Fruit fly (Drosophila melanogaster): ENCODE measurements around the gene CG31391.
A peak's percentile ranks its signal among the peaks of the same experiment; 100 is the strongest.

The CG31391 gene

dm6 chr3R:10673571-10673970, 31.3 kb downstream of the CG31391 start:
- no peak for TF ChIP-seq pad (GFP tag; optimal IDR thresholded peaks at IDR 0.05)
- no peak for TF ChIP-seq tj (GFP tag; optimal IDR thresholded peaks at IDR 0.05)
- no peak for TF ChIP-seq Crg-1 (GFP tag; optimal IDR thresholded peaks at IDR 0.05)
- TF ChIP-seq CG33017 (tag; optimal IDR thresholded peaks at IDR 0.05): no peak
- TF ChIP-seq cnc (optimal IDR thresholded peaks at IDR 0.05): no peak
- no peak for TF ChIP-seq ovo (GFP tag; optimal IDR thresholded peaks at IDR 0.05)
- TF ChIP-seq CG7101 (tag; optimal IDR thresholded peaks at IDR 0.05): no peak
- TF ChIP-seq CG12768 (GFP tag; optimal IDR thresholded peaks at IDR 0.05): no peak
- no peak for TF ChIP-seq CG1620 (GFP tag; optimal IDR thresholded peaks at IDR 0.05)
- no peak for TF ChIP-seq Mnt (GFP tag; optimal IDR thresholded peaks at IDR 0.05)
- TF ChIP-seq bab1 (GFP tag; optimal IDR thresholded peaks at IDR 0.05): no peak
- no peak for TF ChIP-seq CG14711 (tag; optimal IDR thresholded peaks at IDR 0.05)
- no peak for TF ChIP-seq cic (GFP tag; optimal IDR thresholded peaks at IDR 0.05)

- no peak for TF ChIP-seq CG12768 (GFP tag; optimal IDR thresholded peaks at IDR 0.05)
- TF ChIP-seq CG33017 (tag; optimal IDR thresholded peaks at IDR 0.05): no peak
- no peak for TF ChIP-seq Mnt (GFP tag; optimal IDR thresholded peaks at IDR 0.05)
- TF ChIP-seq toe (GFP tag; optimal IDR thresholded peaks at IDR 0.05): no peak
- TF ChIP-seq Hr96 (GFP tag; optimal IDR thresholded peaks at IDR 0.05): no peak
- no peak for TF ChIP-seq bab1 (GFP tag; optimal IDR thresholded peaks at IDR 0.05)
- TF ChIP-seq CG5204 (GFP tag; optimal IDR thresholded peaks at IDR 0.05): no peak
- no peak for TF ChIP-seq CG14711 (tag; optimal IDR thresholded peaks at IDR 0.05)
- no peak for TF ChIP-seq Clk (GFP tag; optimal IDR thresholded peaks at IDR 0.05)
- TF ChIP-seq cic (GFP tag; optimal IDR thresholded peaks at IDR 0.05): no peak
- TF ChIP-seq Crg-1 (GFP tag; optimal IDR thresholded peaks at IDR 0.05): no peak
These were observed 32.2 kb downstream of the CG31391 start for dm6 chr3R:10672680-10673079.

- TF ChIP-seq Hr96 (GFP tag; optimal IDR thresholded peaks at IDR 0.05) (no peak), CG33017 (tag; optimal IDR thresholded peaks at IDR 0.05) (no peak), cic (GFP tag; optimal IDR thresholded peaks at IDR 0.05) (no peak), ovo (GFP tag; optimal IDR thresholded peaks at IDR 0.05) (no peak), CG1620 (GFP tag; optimal IDR thresholded peaks at IDR 0.05) (no peak), CG7045 (GFP tag; optimal IDR thresholded peaks at IDR 0.05) (no peak), Clk (GFP tag; optimal IDR thresholded peaks at IDR 0.05) (no peak), Crg-1 (GFP tag; optimal IDR thresholded peaks at IDR 0.05) (no peak), CG5204 (GFP tag; optimal IDR thresholded peaks at IDR 0.05) (no peak), bab1 (GFP tag; optimal IDR thresholded peaks at IDR 0.05) (no peak), CG7101 (tag; optimal IDR thresholded peaks at IDR 0.05) (no peak), kay (GFP tag; ENCODE audit: borderline replicate concordance) (no peak)
These were observed 34.9 kb downstream of the CG31391 start for dm6 chr3R:10669950-10670349.

- no peak for TF ChIP-seq CG7045 (GFP tag; optimal IDR thresholded peaks at IDR 0.05)
- TF ChIP-seq cnc (optimal IDR thresholded peaks at IDR 0.05): no peak
- no peak for TF ChIP-seq CG5204 (GFP tag; optimal IDR thresholded peaks at IDR 0.05)
These were observed 36.9 kb downstream of the CG31391 start for dm6 chr3R:10667964-10668363.

- TF ChIP-seq tj (GFP tag; optimal IDR thresholded peaks at IDR 0.05) (no peak), pad (GFP tag; optimal IDR thresholded peaks at IDR 0.05) (peak; percentile 40)
These were observed 39.9 kb downstream of the CG31391 start for dm6 chr3R:10664942-10665341.

dm6 chr3R:10661098-10661497, 43.8 kb downstream of the CG31391 start:
- no peak for TF ChIP-seq Hr96 (GFP tag; optimal IDR thresholded peaks at IDR 0.05)
- no peak for TF ChIP-seq Crg-1 (GFP tag; optimal IDR thresholded peaks at IDR 0.05)
- TF ChIP-seq CG7101 (tag; optimal IDR thresholded peaks at IDR 0.05): no peak
- TF ChIP-seq kay (GFP tag; ENCODE audit: borderline replicate concordance): no peak
- TF ChIP-seq pad (GFP tag; optimal IDR thresholded peaks at IDR 0.05): no peak
- TF ChIP-seq cnc (optimal IDR thresholded peaks at IDR 0.05): no peak

dm6 chr3R:10659563-10659962, 45.3 kb downstream of the CG31391 start:
- no peak for TF ChIP-seq CG7101 (tag; optimal IDR thresholded peaks at IDR 0.05)
- no peak for TF ChIP-seq bab1 (GFP tag; optimal IDR thresholded peaks at IDR 0.05)
- no peak for TF ChIP-seq tj (GFP tag; optimal IDR thresholded peaks at IDR 0.05)
- TF ChIP-seq Clk (GFP tag; optimal IDR thresholded peaks at IDR 0.05): no peak
- TF ChIP-seq Hr96 (GFP tag; optimal IDR thresholded peaks at IDR 0.05): no peak
- TF ChIP-seq Crg-1 (GFP tag; optimal IDR thresholded peaks at IDR 0.05): no peak
- no peak for TF ChIP-seq CG5204 (GFP tag; optimal IDR thresholded peaks at IDR 0.05)
- TF ChIP-seq cnc (optimal IDR thresholded peaks at IDR 0.05): no peak
- TF ChIP-seq CG12768 (GFP tag; optimal IDR thresholded peaks at IDR 0.05): no peak
- TF ChIP-seq CG14711 (tag; optimal IDR thresholded peaks at IDR 0.05): no peak
- TF ChIP-seq CG11617 (GFP tag; optimal IDR thresholded peaks at IDR 0.05): no peak
- no peak for TF ChIP-seq CG33017 (tag; optimal IDR thresholded peaks at IDR 0.05)
- no peak for TF ChIP-seq Mnt (GFP tag; optimal IDR thresholded peaks at IDR 0.05)
- no peak for TF ChIP-seq ovo (GFP tag; optimal IDR thresholded peaks at IDR 0.05)
- no peak for TF ChIP-seq CG7045 (GFP tag; optimal IDR thresholded peaks at IDR 0.05)
- TF ChIP-seq pad (GFP tag; optimal IDR thresholded peaks at IDR 0.05): no peak

- TF ChIP-seq Crg-1 (GFP tag; optimal IDR thresholded peaks at IDR 0.05) (no peak), CG7101 (tag; optimal IDR thresholded peaks at IDR 0.05) (no peak), CG7045 (GFP tag; optimal IDR thresholded peaks at IDR 0.05) (no peak), tj (GFP tag; optimal IDR thresholded peaks at IDR 0.05) (no peak), CG33017 (tag; optimal IDR thresholded peaks at IDR 0.05) (no peak)
These were observed 46.1 kb downstream of the CG31391 start for dm6 chr3R:10658783-10659182.
